Fruit fly (Drosophila melanogaster) whole organism, embryonic: ENCODE data around the gene CG14966.

Experiments used
- Bgb ChIP-seq: fragments of 200-800 bp; sonication (Bioruptor generic); IDR thresholded peaks from 2 replicates; pipeline ENCODE4 v1.3.6; 2022; ENCODE audit warnings: missing biosample characterization, missing genetic modification characterization; ENCODE audit not compliant: partially characterized antibody
- Bteb2 ChIP-seq: fragments of 200-800 bp; sonication (Bioruptor generic); optimal IDR thresholded peaks from 2 replicates; lab custom pipeline; 2016; ENCODE audit warnings: missing biosample characterization, missing genetic modification characterization
- CG10366 ChIP-seq: fragments of 200-800 bp; sonication (Bioruptor generic); IDR thresholded peaks from 2 replicates; pipeline ENCODE4 v1.3.6; 2022; ENCODE audit warnings: missing biosample characterization, missing genetic modification characterization
- CG10431 ChIP-seq: fragments of 200-800 bp; sonication (Bioruptor generic); optimal IDR thresholded peaks from 3 replicates; lab custom pipeline; 2018; ENCODE audit warnings: missing biosample characterization, mild to moderate bottlenecking, missing genetic modification characterization
- CG10959 ChIP-seq: fragments of 200-800 bp; sonication (Bioruptor generic); IDR thresholded peaks from 2 replicates; pipeline ENCODE4 v1.3.6; 2022; ENCODE audit warnings: missing biosample characterization, missing genetic modification characterization
- CG11085 ChIP-seq: fragments of 200-800 bp; sonication (Bioruptor generic); IDR thresholded peaks from 2 replicates; pipeline ENCODE4 v1.3.6; 2022; ENCODE audit warnings: missing biosample characterization, missing genetic modification characterization
- CG11504 ChIP-seq: fragments of 200-800 bp; sonication (Bioruptor generic); optimal IDR thresholded peaks from 3 replicates; lab custom pipeline; 2019; ENCODE audit warnings: missing biosample characterization, mild to moderate bottlenecking, missing genetic modification characterization, moderate library complexity
- CG11695 ChIP-seq: fragments of 200-800 bp; sonication (Bioruptor generic); IDR thresholded peaks from 3 replicates; pipeline ENCODE4 v1.3.6; 2022; ENCODE audit warnings: missing biosample characterization, missing genetic modification characterization
- CG12744 ChIP-seq: fragments of 200-800 bp; sonication (Bioruptor generic); optimal IDR thresholded peaks from 2 replicates; lab custom pipeline; 2016; ENCODE audit warnings: missing biosample characterization, missing genetic modification characterization
- CG13424 ChIP-seq: fragments of 200-800 bp; sonication (Bioruptor generic); optimal IDR thresholded peaks from 2 replicates; lab custom pipeline; 2019; ENCODE audit warnings: missing biosample characterization, mild to moderate bottlenecking, missing genetic modification characterization, moderate library complexity
- CG17802 ChIP-seq: fragments of 200-800 bp; sonication (Bioruptor generic); optimal IDR thresholded peaks from 2 replicates; lab custom pipeline; 2018; ENCODE audit warnings: missing biosample characterization, mild to moderate bottlenecking, missing genetic modification characterization, moderate library complexity
- CG18011 ChIP-seq: fragments of 200-800 bp; sonication (Bioruptor generic); optimal IDR thresholded peaks from 2 replicates; lab custom pipeline; 2017; ENCODE audit warnings: missing biosample characterization, missing genetic modification characterization, mild to moderate bottlenecking, moderate library complexity, missing genotype
- CG18476 ChIP-seq: fragments of 200-800 bp; sonication (Bioruptor generic); optimal IDR thresholded peaks from 2 replicates; lab custom pipeline; 2016; ENCODE audit warnings: missing biosample characterization, mild to moderate bottlenecking, missing genetic modification characterization
- CG34376 ChIP-seq: fragments of 200-800 bp; sonication (Bioruptor generic); optimal IDR thresholded peaks from 2 replicates; lab custom pipeline; 2018; ENCODE audit warnings: missing biosample characterization, mild to moderate bottlenecking, missing genetic modification characterization
- CG34422 ChIP-seq: fragments of 200-800 bp; sonication (Bioruptor generic); IDR thresholded peaks from 3 replicates; pipeline ENCODE4 v1.3.6; 2022; ENCODE audit warnings: missing biosample characterization, missing genetic modification characterization
- CG4282 ChIP-seq: fragments of 200-800 bp; sonication (Bioruptor generic); optimal IDR thresholded peaks from 2 replicates; lab custom pipeline; 2016; ENCODE audit warnings: missing biosample characterization, missing genetic modification characterization
- CG6272 ChIP-seq: fragments of 200-800 bp; sonication (Bioruptor generic); IDR thresholded peaks from 2 replicates; pipeline ENCODE4 v1.3.6; 2022; ENCODE audit warnings: missing biosample characterization, missing genetic modification characterization
- CG6813 ChIP-seq: fragments of 200-800 bp; sonication (Bioruptor generic); optimal IDR thresholded peaks from 2 replicates; lab custom pipeline; 2017; ENCODE audit warnings: missing biosample characterization, missing genetic modification characterization, mild to moderate bottlenecking, moderate library complexity, missing genetic modification reagents
- CG7271 ChIP-seq: fragments of 200-800 bp; sonication (Bioruptor generic); optimal IDR thresholded peaks from 2 replicates; lab custom pipeline; 2018; ENCODE audit warnings: missing biosample characterization, mild to moderate bottlenecking, missing genetic modification characterization, moderate library complexity
- CG7357 ChIP-seq: fragments of 200-800 bp; sonication (Bioruptor generic); IDR thresholded peaks from 3 replicates; pipeline ENCODE4 v1.3.6; 2022; ENCODE audit warnings: missing biosample characterization, missing genetic modification characterization
- CG8089 ChIP-seq: fragments of 200-800 bp; sonication (Bioruptor generic); optimal IDR thresholded peaks from 3 replicates; lab custom pipeline; 2016; ENCODE audit warnings: missing biosample characterization, missing genetic modification characterization
- CG9932 ChIP-seq: fragments of 200-800 bp; sonication (Bioruptor generic); IDR thresholded peaks from 2 replicates; pipeline ENCODE4 v1.3.6; 2022; ENCODE audit warnings: missing biosample characterization, missing genetic modification characterization
- CTCF ChIP-seq: fragments of 200-800 bp; sonication (Bioruptor generic); optimal IDR thresholded peaks from 2 replicates; lab custom pipeline; 2017; ENCODE audit warnings: missing biosample characterization, mild to moderate bottlenecking, missing genetic modification characterization, moderate library complexity
- Dek ChIP-seq: fragments of 200-800 bp; sonication (Bioruptor generic); optimal IDR thresholded peaks from 3 replicates; lab custom pipeline; 2019; ENCODE audit warnings: missing biosample characterization, mild to moderate bottlenecking, missing genetic modification characterization, moderate library complexity
- Dip2 ChIP-seq: fragments of 200-800 bp; sonication (Bioruptor generic); IDR thresholded peaks from 2 replicates; pipeline ENCODE4 v1.3.6; 2022; ENCODE audit warnings: missing biosample characterization, missing genetic modification characterization
- Dip3 ChIP-seq: fragments of 200-800 bp; sonication (Bioruptor generic); optimal IDR thresholded peaks from 3 replicates; lab custom pipeline; 2016; ENCODE audit warnings: missing biosample characterization, missing genetic modification characterization
- Doc2 ChIP-seq: fragments of 200-800 bp; sonication (Bioruptor generic); IDR thresholded peaks from 2 replicates; pipeline ENCODE4 v1.3.6; 2022; ENCODE audit warnings: missing biosample characterization, missing genetic modification characterization
- Drgx ChIP-seq: fragments of 200-800 bp; sonication (Bioruptor generic); IDR thresholded peaks from 2 replicates; pipeline ENCODE4 v1.3.6; 2022; ENCODE audit warnings: missing biosample characterization, missing genetic modification characterization
- Hr3 ChIP-seq: fragments of 200-800 bp; sonication (Bioruptor generic); optimal IDR thresholded peaks from 3 replicates; lab custom pipeline; 2016; ENCODE audit warnings: missing biosample characterization, missing genetic modification characterization
- Neu2 ChIP-seq: fragments of 200-800 bp; sonication (Bioruptor generic); optimal IDR thresholded peaks from 3 replicates; lab custom pipeline; 2016; ENCODE audit warnings: missing biosample characterization, missing genetic modification characterization, borderline replicate concordance
- ash1 ChIP-seq: fragments of 200-800 bp; sonication (Bioruptor generic); optimal IDR thresholded peaks from 2 replicates; lab custom pipeline; 2018; ENCODE audit warnings: missing biosample characterization, mild to moderate bottlenecking, missing genetic modification characterization
- bcd ChIP-seq: fragments of 200-800 bp; sonication (Bioruptor generic); optimal IDR thresholded peaks from 2 replicates; lab custom pipeline; 2017; ENCODE audit warnings: missing biosample characterization, mild to moderate bottlenecking, missing genetic modification characterization
- caup ChIP-seq: fragments of 200-800 bp; sonication (Bioruptor generic); optimal IDR thresholded peaks from 3 replicates; lab custom pipeline; 2017; ENCODE audit warnings: missing biosample characterization, mild to moderate bottlenecking, missing genetic modification characterization, moderate library complexity; ENCODE audit not compliant: severe bottlenecking
- crol ChIP-seq: fragments of 200-800 bp; sonication (Bioruptor generic); IDR thresholded peaks from 2 replicates; pipeline ENCODE4 v1.3.6; 2022; ENCODE audit warnings: missing biosample characterization, missing genetic modification characterization
- cwo ChIP-seq: fragments of 200-800 bp; sonication (Bioruptor generic); optimal IDR thresholded peaks from 3 replicates; lab custom pipeline; 2017; ENCODE audit warnings: missing biosample characterization, missing genetic modification characterization, mild to moderate bottlenecking, moderate library complexity, missing genetic modification reagents
- dm ChIP-seq: fragments of 200-800 bp; sonication (Bioruptor generic); optimal IDR thresholded peaks from 3 replicates; lab custom pipeline; 2016; ENCODE audit warnings: missing biosample characterization, missing genetic modification characterization
- exex ChIP-seq: fragments of 200-800 bp; sonication (Bioruptor generic); optimal IDR thresholded peaks from 4 replicates; lab custom pipeline; 2018; ENCODE audit warnings: missing biosample characterization, mild to moderate bottlenecking, missing genetic modification characterization, moderate library complexity
- fd102C ChIP-seq: fragments of 200-800 bp; sonication (Bioruptor generic); optimal IDR thresholded peaks from 2 replicates; lab custom pipeline; 2018; ENCODE audit warnings: missing biosample characterization, mild to moderate bottlenecking, missing genetic modification characterization, moderate library complexity
- gro ChIP-seq: fragments of 200-800 bp; sonication (Bioruptor generic); optimal IDR thresholded peaks from 2 replicates; lab custom pipeline; 2016; ENCODE audit warnings: missing biosample characterization, missing genetic modification characterization
- hkb ChIP-seq, 2 experiments: fragments of 200-800 bp in 1 of 2; fragments of >200 bp in 1 of 2; sonication (Bioruptor generic) in 1 of 2; IDR thresholded peaks in 1 of 2; optimal IDR thresholded peaks in 1 of 2; 2 replicates each; pipeline versions ENCODE4 v1.3.6 to Lab custom; 2017 to 2022; ENCODE audit warnings: missing biosample characterization in 1 of 2, missing genetic modification characterization in 1 of 2
- insv ChIP-seq, 2 experiments: fragments of 200-800 bp; sonication (Bioruptor generic); optimal IDR thresholded peaks; 3 replicates each; lab custom pipeline; 2016 to 2018; ENCODE audit warnings: missing biosample characterization in 2 of 2, missing genetic modification characterization in 2 of 2
- jigr1 ChIP-seq: fragments of 200-800 bp; sonication (Bioruptor generic); IDR thresholded peaks from 3 replicates; pipeline ENCODE4 v1.3.6; 2022; ENCODE audit warnings: missing biosample characterization, missing genetic modification characterization
- kni ChIP-seq: fragments of 200-800 bp; sonication (Bioruptor generic); optimal IDR thresholded peaks from 3 replicates; lab custom pipeline; 2017; ENCODE audit warnings: mild to moderate bottlenecking, missing biosample characterization, missing genetic modification reagents, missing genetic modification characterization
- luna ChIP-seq: fragments of 200-800 bp; sonication (Bioruptor generic); optimal IDR thresholded peaks from 2 replicates; lab custom pipeline; 2016; ENCODE audit warnings: missing biosample characterization, missing genetic modification characterization
- nerfin-1 ChIP-seq: fragments of 200-800 bp; sonication (Bioruptor generic); optimal IDR thresholded peaks from 3 replicates; lab custom pipeline; 2019; ENCODE audit warnings: missing biosample characterization, mild to moderate bottlenecking, missing genetic modification characterization, moderate library complexity
- nmo ChIP-seq: fragments of 200-800 bp; sonication (Bioruptor generic); optimal IDR thresholded peaks from 2 replicates; lab custom pipeline; 2018; ENCODE audit warnings: missing biosample characterization, mild to moderate bottlenecking, missing genetic modification characterization, moderate library complexity
- pzg ChIP-seq: fragments of 200-800 bp; sonication (Bioruptor generic); optimal IDR thresholded peaks from 3 replicates; lab custom pipeline; 2018; ENCODE audit warnings: missing biosample characterization, mild to moderate bottlenecking, missing genetic modification characterization, moderate library complexity
- repo ChIP-seq: fragments of 200-800 bp; sonication (Bioruptor generic); optimal IDR thresholded peaks from 2 replicates; lab custom pipeline; 2016; ENCODE audit warnings: missing biosample characterization, missing genetic modification characterization
- tio ChIP-seq: fragments of 200-800 bp; sonication (Bioruptor generic); optimal IDR thresholded peaks from 2 replicates; lab custom pipeline; 2017; ENCODE audit warnings: missing biosample characterization, missing genetic modification characterization, inconsistent platforms
- trem ChIP-seq: fragments of 200-800 bp; optimal IDR thresholded peaks from 3 replicates; lab custom pipeline; 2019; ENCODE audit warnings: missing biosample characterization, mild to moderate bottlenecking, missing genetic modification characterization, moderate library complexity
- vnd ChIP-seq: fragments of 200-800 bp; sonication (Bioruptor generic); IDR thresholded peaks from 3 replicates; pipeline ENCODE4 v1.3.6; 2022; ENCODE audit warnings: missing biosample characterization, missing genetic modification characterization; ENCODE audit not compliant: partially characterized antibody

CG14966 gene

dm6 chr3L:3179474-3179873, 18.0 kb downstream of the CG14966 start (continued):
- peak; percentile 59 for TF ChIP-seq exex
- TF ChIP-seq luna (GFP tag; lab: Kevin White, UChicago), result peak; percentile 41
- no peak for TF ChIP-seq vnd (GFP tag; lab: Robert Waterston, UW)
- peak; percentile 75 for TF ChIP-seq CG6272 (GFP tag; lab: Robert Waterston, UW)
- no peak for TF ChIP-seq insv (GFP tag; optimal IDR thresholded peaks at IDR 0.05; lab: Kevin White, UChicago)
- TF ChIP-seq CG34376, result peak; percentile 59
- peak; percentile 85 for TF ChIP-seq cwo (GFP tag; lab: Kevin White, UChicago)
- no peak for TF ChIP-seq CG11504 (tag; lab: Kevin White, UChicago)
- TF ChIP-seq CG11085 (GFP tag; lab: Robert Waterston, UW), result peak; percentile 79
- peak; percentile 81 for TF ChIP-seq CG13424 (tag; lab: Kevin White, UChicago)
- TF ChIP-seq pzg, result peak; percentile 1
- TF ChIP-seq Bteb2 (GFP tag; lab: Kevin White, UChicago), result peak; percentile 81
- TF ChIP-seq CG17802, result peak; percentile 68
- TF ChIP-seq repo (GFP tag; lab: Kevin White, UChicago), result peak; percentile 80
- peak; percentile 52 for TF ChIP-seq nerfin-1
- TF ChIP-seq CG10431 (GFP tag; lab: Kevin White, UChicago), result peak; percentile 11
- peak; percentile 94 for TF ChIP-seq CG11695 (GFP tag; lab: Robert Waterston, UW)
- peak; percentile 94 for TF ChIP-seq gro
- peak; percentile 61 for TF ChIP-seq CG8089 (GFP tag; lab: Kevin White, UChicago)
- peak; percentile 77 for TF ChIP-seq CG10366 (GFP tag; lab: Robert Waterston, UW)
- peak; percentile 88 for TF ChIP-seq bcd (GFP tag; lab: Kevin White, UChicago)
- TF ChIP-seq crol, result no peak
- peak; percentile 61 for TF ChIP-seq CG10959 (GFP tag; lab: Robert Waterston, UW)
- TF ChIP-seq fd102C (GFP tag; lab: Kevin White, UChicago), result peak; percentile 25
- TF ChIP-seq CG18476 (GFP tag; lab: Kevin White, UChicago), result peak; percentile 82
- peak; percentile 79 for TF ChIP-seq CG6813 (GFP tag; lab: Kevin White, UChicago)
- peak; percentile 80 for TF ChIP-seq nmo
- peak; percentile 77 for TF ChIP-seq Dip3 (GFP tag; lab: Kevin White, UChicago)
- TF ChIP-seq jigr1, result peak; percentile 23; the same call in 1 of the 3 replicates
- peak; percentile 62 for TF ChIP-seq Hr3
- peak; percentile 55 for TF ChIP-seq CG7271 (tag; lab: Kevin White, UChicago)
- TF ChIP-seq ash1 (GFP tag; lab: Kevin White, UChicago), result no peak
- TF ChIP-seq Dip2 (GFP tag; lab: Robert Waterston, UW), result no peak
- TF ChIP-seq hkb (optimal IDR thresholded peaks at IDR 0.05; lab: Kevin White, UChicago), result no peak
- TF ChIP-seq hkb (GFP tag; IDR thresholded peaks at IDR 0.05; lab: Robert Waterston, UW), result peak; percentile 95
- peak; percentile 69 for TF ChIP-seq CG18011
- peak; percentile 80 for TF ChIP-seq Dek (tag; lab: Kevin White, UChicago)
- TF ChIP-seq CG4282, result no peak
- TF ChIP-seq Doc2, result peak; percentile 75
- peak; percentile 90 for TF ChIP-seq Drgx
- no peak for TF ChIP-seq Neu2
- peak; percentile 86 for TF ChIP-seq caup (GFP tag; lab: Kevin White, UChicago)
- no peak for TF ChIP-seq tio
- TF ChIP-seq CTCF, result no peak
- TF ChIP-seq CG12744, result peak; percentile 80
- peak; percentile 70 for TF ChIP-seq CG9932
- peak; percentile 8 for TF ChIP-seq kni (GFP tag; lab: Kevin White, UChicago)
- TF ChIP-seq dm (GFP tag; lab: Kevin White, UChicago), result peak; percentile 59
- no peak for TF ChIP-seq Bgb (GFP tag; lab: Robert Waterston, UW)
- TF ChIP-seq CG7357 (GFP tag; lab: Robert Waterston, UW), result peak; percentile 78
- peak; percentile 89 for TF ChIP-seq CG34422 (GFP tag; lab: Robert Waterston, UW)
- TF ChIP-seq trem (tag; lab: Kevin White, UChicago), result peak; percentile 87
